Fruit fly (Drosophila melanogaster): Measurements from ENCODE around the gene Cyt-c1.

The Cyt-c1 gene

DNA sequence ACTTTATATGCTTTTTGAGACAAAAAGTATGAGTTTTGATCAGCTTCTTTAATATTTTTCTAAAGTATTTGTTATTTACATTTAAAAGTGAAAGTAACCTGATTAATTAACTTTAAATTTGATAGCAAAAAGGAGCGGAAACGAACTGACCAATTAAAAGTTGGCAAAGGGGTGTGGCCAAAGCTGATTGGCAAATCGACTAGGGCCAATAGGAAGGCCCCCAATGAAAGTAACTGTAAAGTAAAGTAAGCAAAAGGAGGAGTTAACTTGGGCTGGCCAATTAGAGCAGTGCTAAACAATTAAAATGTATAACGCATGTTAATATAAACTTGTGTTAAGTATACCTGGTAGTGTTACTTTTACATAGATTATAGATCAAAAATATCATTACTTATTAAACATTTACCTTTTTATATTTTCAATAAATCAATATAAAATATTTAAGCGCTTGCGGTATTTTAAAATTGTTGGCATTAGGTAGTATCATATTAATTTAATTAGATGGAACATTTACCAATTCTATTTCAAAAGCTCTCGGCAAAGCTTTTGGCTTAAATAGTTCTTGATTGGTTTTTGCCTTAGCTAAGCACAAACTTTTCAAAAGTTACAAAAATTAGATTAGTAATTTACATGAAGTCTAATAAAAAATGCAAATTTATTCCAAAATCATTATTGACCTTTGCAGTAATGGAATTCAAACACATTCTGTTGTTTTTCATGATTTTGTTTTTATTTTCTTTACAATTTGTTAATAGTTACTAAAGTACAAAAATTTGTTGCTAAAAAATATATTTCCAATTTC is 16.9 kb upstream of the Cyt-c1 start:
- no peak for TF ChIP-seq OdsH (GFP tag; optimal IDR thresholded peaks at IDR 0.05)
- TF ChIP-seq dsx (GFP tag; optimal IDR thresholded peaks at IDR 0.05; ENCODE audit: poor library complexity, severe bottlenecking) = no peak
- TF ChIP-seq CG15336 (GFP tag; IDR thresholded peaks at IDR 0.05) = no peak
- TF ChIP-seq CG6854 (GFP tag; optimal IDR thresholded peaks at IDR 0.05) = no peak
- TF ChIP-seq CG34406 (GFP tag; optimal IDR thresholded peaks at IDR 0.05) = no peak
- peak; percentile 38 for TF ChIP-seq svp (GFP tag)

DNA sequence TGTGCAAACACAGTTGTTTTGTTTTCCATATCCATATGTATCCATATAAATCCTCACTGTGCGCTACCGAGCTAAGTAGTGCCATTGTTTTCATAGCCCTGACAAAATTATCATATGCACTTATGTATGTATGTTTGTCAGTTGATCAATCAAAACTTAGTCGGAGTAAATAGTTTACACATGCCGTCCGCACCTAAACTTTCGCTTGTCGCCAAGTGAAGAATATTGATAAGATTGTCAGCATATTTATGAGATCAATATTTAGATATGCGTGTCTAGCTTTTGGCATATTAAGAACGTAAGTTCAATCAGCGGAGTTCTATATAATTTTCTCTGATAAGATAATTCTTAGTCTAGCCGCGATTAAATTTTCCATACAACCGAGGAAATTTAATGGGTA is 11.0 kb upstream of the Cyt-c1 start:
- peak; percentile 65 for TF ChIP-seq fkh (GFP tag; optimal IDR thresholded peaks at IDR 0.05)
- TF ChIP-seq svp (GFP tag) = peak; percentile 2
- no peak for TF ChIP-seq Met (GFP tag; optimal IDR thresholded peaks at IDR 0.05)

DNA sequence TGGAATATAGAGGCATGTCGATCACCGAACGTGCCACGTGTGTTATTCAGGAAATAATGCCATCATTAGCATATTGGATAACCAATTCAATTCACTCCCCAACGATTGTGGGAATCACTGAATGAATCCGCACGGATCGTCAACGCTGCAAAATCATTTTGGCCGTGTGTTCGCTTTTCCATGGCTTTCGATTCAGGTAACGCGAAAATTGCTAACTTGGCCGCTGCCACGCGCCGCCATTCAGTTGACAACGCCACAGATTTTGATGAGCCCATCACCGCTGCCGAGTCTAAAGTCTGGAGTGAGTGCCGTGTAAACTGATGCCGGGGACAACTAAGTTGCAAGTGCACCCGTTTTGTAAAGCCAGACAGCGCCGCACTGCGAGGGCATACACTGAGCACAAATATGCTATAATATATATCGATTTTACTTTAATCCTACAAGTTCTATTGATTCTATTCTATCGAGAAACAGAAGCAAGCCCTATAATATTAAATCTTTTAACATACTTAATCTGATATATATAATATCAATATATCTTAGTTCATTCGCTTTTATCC is 10.2 kb upstream of the Cyt-c1 start:
- TF ChIP-seq fd59A (GFP tag; optimal IDR thresholded peaks at IDR 0.05) (peak; percentile 21), Hr4 (GFP tag; optimal IDR thresholded peaks at IDR 0.05) (no peak), Lpt (GFP tag; optimal IDR thresholded peaks at IDR 0.05) (peak; percentile 1), CG8632 (GFP tag; optimal IDR thresholded peaks at IDR 0.05) (no peak), CG16779 (tag; optimal IDR thresholded peaks at IDR 0.05) (no peak), CG6854 (GFP tag; optimal IDR thresholded peaks at IDR 0.05) (no peak), acj6 (GFP tag; optimal IDR thresholded peaks at IDR 0.05) (peak; percentile 2), CG10669 (GFP tag; optimal IDR thresholded peaks at IDR 0.05) (no peak), CG10631 (GFP tag; optimal IDR thresholded peaks at IDR 0.05) (peak; percentile 39), CG31627 (GFP tag; optimal IDR thresholded peaks at IDR 0.05) (no peak), Sox102F (GFP tag; optimal IDR thresholded peaks at IDR 0.05) (no peak), cyc (GFP tag; optimal IDR thresholded peaks at IDR 0.05) (no peak), dsx (GFP tag; optimal IDR thresholded peaks at IDR 0.05; ENCODE audit: poor library complexity, severe bottlenecking) (peak; percentile 80), vri (GFP tag; optimal IDR thresholded peaks at IDR 0.05) (no peak), Eip78C (GFP tag) (peak; percentile 77), fd85E (GFP tag; optimal IDR thresholded peaks at IDR 0.05) (no peak), Eip75B (GFP tag; optimal IDR thresholded peaks at IDR 0.05) (no peak), CG34406 (GFP tag; optimal IDR thresholded peaks at IDR 0.05) (no peak), OdsH (GFP tag; optimal IDR thresholded peaks at IDR 0.05) (peak; percentile 9), svp (GFP tag) (peak; percentile 36), Sox15 (GFP tag; optimal IDR thresholded peaks at IDR 0.05) (no peak), Ets96B (tag; optimal IDR thresholded peaks at IDR 0.05) (no peak), CG7368 (GFP tag; optimal IDR thresholded peaks at IDR 0.05) (no peak), CG11762 (GFP tag; optimal IDR thresholded peaks at IDR 0.05; ENCODE audit: insufficient read depth) (no peak), Hr38 (GFP tag; optimal IDR thresholded peaks at IDR 0.05) (no peak), CG15336 (GFP tag; IDR thresholded peaks at IDR 0.05) (no peak), Gug (GFP tag; IDR thresholded peaks at IDR 0.05) (no peak), Met (GFP tag; optimal IDR thresholded peaks at IDR 0.05) (no peak), achi (GFP tag; optimal IDR thresholded peaks at IDR 0.05) (peak; percentile 26), Blimp-1 (GFP tag; optimal IDR thresholded peaks at IDR 0.05) (no peak), CG32006 (GFP tag; optimal IDR thresholded peaks at IDR 0.05) (no peak), CG6276 (GFP tag; optimal IDR thresholded peaks at IDR 0.05) (no peak), CG11902 (GFP tag; optimal IDR thresholded peaks at IDR 0.05) (no peak), CG6808 (GFP tag; optimal IDR thresholded peaks at IDR 0.05) (no peak), pdm3 (GFP tag; optimal IDR thresholded peaks at IDR 0.05) (no peak)
